Worm (Caenorhabditis elegans) whole organism, young adult: ENCODE results near the gene gldi-5.

Source experiments
- B0336.3 ChIP-seq: fragments of 200-800 bp; sonication (Bioruptor generic); IDR thresholded peaks from 2 replicates; pipeline ENCODE4 v1.3.6; 2022; ENCODE audit warnings: missing genetic modification characterization, missing compliant biosample characterization
- D2030.7 ChIP-seq: fragments of 200-800 bp; sonication (Bioruptor generic); IDR thresholded peaks from 2 replicates; pipeline ENCODE4 v1.3.6; 2022; ENCODE audit warnings: missing genetic modification reagents, missing genetic modification characterization, missing compliant biosample characterization
- F23B12.7 ChIP-seq: sonication (generic microtip); optimal IDR thresholded peaks from 2 replicates; lab custom pipeline; 2017; ENCODE audit warnings: missing genetic modification characterization, mild to moderate bottlenecking, missing compliant biosample characterization, antibody characterized with exemption, moderate library complexity; ENCODE audit not compliant: insufficient read depth
- F33H1.4 ChIP-seq: fragments of 200-800 bp; sonication (Bioruptor generic); IDR thresholded peaks from 2 replicates; pipeline ENCODE4 v1.3.6; 2022; ENCODE audit warnings: missing genetic modification reagents, missing genetic modification characterization, missing compliant biosample characterization
- F39B2.1 ChIP-seq: fragments of 200-800 bp; sonication (Bioruptor generic); IDR thresholded peaks from 2 replicates; pipeline ENCODE4 v1.3.6; 2022; ENCODE audit warnings: missing genetic modification reagents, missing genetic modification characterization, missing compliant biosample characterization
- ZK185.1 ChIP-seq: sonication (generic microtip); optimal IDR thresholded peaks from 2 replicates; lab custom pipeline; 2016; ENCODE audit warnings: mild to moderate bottlenecking, missing genetic modification characterization, missing compliant biosample characterization; ENCODE audit not compliant: poor library complexity, severe bottlenecking
- ama-1 ChIP-seq, 3 experiments: fragments of 150-350 bp in 1 of 3; sonication (generic microtip) in 2 of 3; optimal IDR thresholded peaks; 2 replicates each; lab custom pipeline; 2014 to 2018; ENCODE audit warnings: missing biosample characterization in 2 of 3, missing genetic modification characterization in 2 of 3, missing genetic modification reagents in 2 of 3
- attf-3 ChIP-seq: fragments of 200-800 bp; sonication (Bioruptor generic); conservative IDR thresholded peaks from 2 replicates; pipeline ENCODE4 v1.3.6; 2022; ENCODE audit warnings: missing genetic modification reagents, missing genetic modification characterization, missing compliant biosample characterization
- attf-5 ChIP-seq: fragments of 200-800 bp; sonication (Bioruptor generic); optimal IDR thresholded peaks from 2 replicates; lab custom pipeline; 2018; ENCODE audit warnings: mild to moderate bottlenecking, missing genetic modification characterization, missing compliant biosample characterization
- cebp-1 ChIP-seq, 2 experiments: fragments of 200-800 bp in 1 of 2; sonication (Bioruptor generic) in 1 of 2; sonication (generic microtip) in 1 of 2; IDR thresholded peaks in 1 of 2; optimal IDR thresholded peaks in 1 of 2; 2 replicates each; pipeline versions ENCODE4 v1.3.6 to Lab custom; 2017 to 2022; ENCODE audit warnings: missing compliant biosample characterization in 2 of 2, missing genetic modification characterization in 2 of 2, mild to moderate bottlenecking in 1 of 2, missing genetic modification reagents in 1 of 2, moderate library complexity in 1 of 2
- ceh-100 ChIP-seq: fragments of 200-800 bp; sonication (Bioruptor generic); IDR thresholded peaks from 2 replicates; pipeline ENCODE4 v1.3.6; 2022; ENCODE audit warnings: missing genetic modification reagents, missing genetic modification characterization, missing compliant biosample characterization
- ceh-27 ChIP-seq: fragments of 200-800 bp; sonication (Bioruptor generic); optimal IDR thresholded peaks from 2 replicates; lab custom pipeline; 2018; ENCODE audit warnings: mild to moderate bottlenecking, missing genetic modification characterization, moderate library complexity, missing compliant biosample characterization
- ceh-40 ChIP-seq: fragments of 200-800 bp; sonication (Bioruptor generic); IDR thresholded peaks from 2 replicates; pipeline ENCODE4 v1.3.6; 2022; ENCODE audit warnings: missing genetic modification characterization, missing compliant biosample characterization
- ceh-58 ChIP-seq: fragments of 200-800 bp; sonication (Bioruptor generic); IDR thresholded peaks from 2 replicates; pipeline ENCODE4 v1.3.6; 2022; ENCODE audit warnings: missing genetic modification characterization, missing compliant biosample characterization
- dpl-1 ChIP-seq: fragments of 150-350 bp; optimal IDR thresholded peaks from 2 replicates; lab custom pipeline; 2014; ENCODE audit warnings: missing biosample characterization, missing genetic modification reagents, missing genetic modification characterization
- efl-1 ChIP-seq: fragments of 150-350 bp; optimal IDR thresholded peaks from 2 replicates; lab custom pipeline; 2014; ENCODE audit warnings: missing biosample characterization, missing genetic modification reagents, missing genetic modification characterization
- egl-18 ChIP-seq: fragments of 200-800 bp; sonication (Bioruptor generic); IDR thresholded peaks from 2 replicates; pipeline ENCODE4 v1.3.6; 2022; ENCODE audit warnings: missing genetic modification reagents, missing genetic modification characterization, missing compliant biosample characterization
- ets-4 ChIP-seq: fragments of 200-800 bp; sonication (Bioruptor generic); optimal IDR thresholded peaks from 2 replicates; lab custom pipeline; 2018; ENCODE audit warnings: mild to moderate bottlenecking, missing genetic modification characterization, missing compliant biosample characterization
- gei-17 ChIP-seq: fragments of 200-800 bp; sonication (Bioruptor generic); optimal IDR thresholded peaks from 2 replicates; lab custom pipeline; 2018; ENCODE audit warnings: mild to moderate bottlenecking, missing genetic modification characterization, missing compliant biosample characterization
- hlh-12 ChIP-seq: sonication (generic microtip); optimal IDR thresholded peaks from 2 replicates; lab custom pipeline; 2016; ENCODE audit warnings: missing genetic modification characterization, missing compliant biosample characterization
- hmg-1.2 ChIP-seq: fragments of 200-800 bp; sonication (Bioruptor generic); IDR thresholded peaks from 2 replicates; pipeline ENCODE4 v1.3.6; 2022; ENCODE audit warnings: missing genetic modification reagents, missing genetic modification characterization, missing compliant biosample characterization
- lin-35 ChIP-seq, 3 experiments: fragments of 150-350 bp in 2 of 3; sonication (generic microtip) in 1 of 3; optimal IDR thresholded peaks; 2 replicates each; lab custom pipeline; 2014 to 2018; ENCODE audit warnings: missing biosample characterization in 3 of 3, missing genetic modification characterization in 3 of 3, missing genetic modification reagents in 3 of 3
- lin-40 ChIP-seq: sonication (generic microtip); optimal IDR thresholded peaks from 2 replicates; lab custom pipeline; 2016; ENCODE audit warnings: missing genetic modification characterization, mild to moderate bottlenecking, missing compliant biosample characterization, missing genotype, missing genetic modification reagents
- madf-6 ChIP-seq: fragments of 200-800 bp; sonication (Bioruptor generic); IDR thresholded peaks from 2 replicates; pipeline ENCODE4 v1.3.6; 2022; ENCODE audit warnings: missing genetic modification reagents, missing genetic modification characterization, missing compliant biosample characterization
- mcd-1 ChIP-seq: fragments of 200-800 bp; sonication (Bioruptor generic); IDR thresholded peaks from 2 replicates; pipeline ENCODE4 v1.3.6; 2022; ENCODE audit warnings: missing genetic modification reagents, missing genetic modification characterization, missing compliant biosample characterization
- mel-28 ChIP-seq: sonication (generic microtip); optimal IDR thresholded peaks from 2 replicates; lab custom pipeline; 2016; ENCODE audit warnings: borderline replicate concordance, mild to moderate bottlenecking, missing genetic modification characterization, missing compliant biosample characterization
- mes-4 ChIP-seq: sonication (generic microtip); optimal IDR thresholded peaks from 2 replicates; lab custom pipeline; 2016; ENCODE audit warnings: missing genotype, missing genetic modification characterization, missing compliant biosample characterization
- mxl-1 ChIP-seq: sonication (generic microtip); optimal IDR thresholded peaks from 2 replicates; lab custom pipeline; 2016; ENCODE audit warnings: missing genetic modification characterization, missing compliant biosample characterization
- nfyb-1 ChIP-seq: fragments of 200-800 bp; sonication (Bioruptor generic); IDR thresholded peaks from 2 replicates; pipeline ENCODE4 v1.3.6; 2022; ENCODE audit warnings: missing genetic modification reagents, missing genetic modification characterization, missing compliant biosample characterization
- nhr-120 ChIP-seq: fragments of 200-800 bp; sonication (Bioruptor generic); IDR thresholded peaks from 2 replicates; pipeline ENCODE4 v1.3.6; 2022; ENCODE audit warnings: missing genetic modification characterization, missing compliant biosample characterization
- rpc-1 ChIP-seq, 2 experiments: fragments of 150-350 bp in 1 of 2; sonication (generic microtip) in 1 of 2; optimal IDR thresholded peaks; 2 replicates each; lab custom pipeline; 2014 to 2018; ENCODE audit warnings: missing biosample characterization in 1 of 2, missing genetic modification characterization in 1 of 2, missing genetic modification reagents in 1 of 2, missing genotype in 1 of 2
- snpc-1.1 ChIP-seq: sonication (generic microtip); optimal IDR thresholded peaks from 2 replicates; lab custom pipeline; 2017; ENCODE audit warnings: missing genetic modification characterization, mild to moderate bottlenecking, missing compliant biosample characterization, antibody characterized with exemption, moderate library complexity, missing genotype, missing genetic modification reagents; ENCODE audit not compliant: insufficient read depth
- snpc-4 ChIP-seq, 5 experiments: fragments of 150-350 bp in 1 of 5; sonication (generic microtip) in 4 of 5; optimal IDR thresholded peaks; 2 replicates each; lab custom pipeline; 2014 to 2018; ENCODE audit warnings: missing genetic modification characterization in 5 of 5, missing biosample characterization in 3 of 5, antibody characterized with exemption in 2 of 5, mild to moderate bottlenecking in 2 of 5, missing compliant biosample characterization in 2 of 5, missing genotype in 2 of 5, moderate library complexity in 2 of 5, missing genetic modification reagents in 1 of 5
- somi-1 ChIP-seq: fragments of 200-800 bp; sonication (Bioruptor generic); optimal IDR thresholded peaks from 2 replicates; lab custom pipeline; 2018; ENCODE audit warnings: mild to moderate bottlenecking, missing genetic modification characterization, missing compliant biosample characterization
- ztf-25 ChIP-seq: fragments of 200-800 bp; sonication (Bioruptor generic); IDR thresholded peaks from 2 replicates; pipeline ENCODE4 v1.3.6; 2022; ENCODE audit warnings: missing genetic modification reagents, missing genetic modification characterization, missing compliant biosample characterization
- ztf-3 ChIP-seq: fragments of 200-800 bp; sonication (Bioruptor generic); optimal IDR thresholded peaks from 2 replicates; lab custom pipeline; 2018; ENCODE audit warnings: mild to moderate bottlenecking, missing genetic modification characterization, missing compliant biosample characterization

The gldi-5 gene

ce11 chrIII:3735509-3736255, 9.4 kb upstream of the gldi-5 start (continued):
- TF ChIP-seq attf-3 (GFP tag; lab: Robert Waterston, UW) (no peak), F39B2.1 (GFP tag; lab: Robert Waterston, UW) (no peak), F33H1.4 (peak; percentile 70), mel-28 (tag; lab: Kevin White, UChicago) (no peak), ztf-25 (no peak), snpc-4 (GFP tag; optimal IDR thresholded peaks at IDR 0.05; lab: Kevin White, UChicago) (no peak), snpc-4 (tag; optimal IDR thresholded peaks at IDR 0.05; lab: Kevin White, UChicago) (no peak), lin-40 (tag; lab: Kevin White, UChicago) (no peak), ceh-100 (GFP tag; lab: Robert Waterston, UW) (no peak), mxl-1 (tag; lab: Kevin White, UChicago) (no peak), nfyb-1 (GFP tag; lab: Robert Waterston, UW) (no peak), ets-4 (GFP tag; lab: Kevin White, UChicago) (no peak), gei-17 (GFP tag; lab: Kevin White, UChicago) (no peak), dpl-1 (GFP tag; lab: Kevin White, UChicago) (no peak), ceh-27 (no peak), D2030.7 (GFP tag; lab: Robert Waterston, UW) (0 out of 2 replicates have a peak, but pooled peaks have one; percentile 20), ceh-40 (GFP tag; lab: Robert Waterston, UW) (no peak)

ce11 chrIII:3734990-3735389, 8.7 kb upstream of the gldi-5 start, which contains the start of gene evl-18:
Gene evl-18, minus strand, starts transcription at chrIII:3735039.
- TF ChIP-seq mes-4 (tag; lab: Kevin White, UChicago) (no peak), egl-18 (GFP tag; lab: Robert Waterston, UW) (no peak), mcd-1 (GFP tag; lab: Robert Waterston, UW) (peak; percentile 69), efl-1 (GFP tag; lab: Kevin White, UChicago) (peak; percentile 38), B0336.3 (GFP tag; lab: Robert Waterston, UW) (no peak), lin-35 (GFP tag; optimal IDR thresholded peaks at IDR 0.05; lab: Kevin White, UChicago) (no peak), snpc-1.1 (tag; lab: Kevin White, UChicago) (no peak), hmg-1.2 (GFP tag; lab: Robert Waterston, UW) (no peak), somi-1 (no peak), ZK185.1 (tag; lab: Kevin White, UChicago) (no peak), ztf-25 (no peak)
- TF ChIP-seq, all 124 proteins: peak for 2

- no peak for TF ChIP-seq ama-1 (optimal IDR thresholded peaks at IDR 0.05; lab: Kevin White, UChicago)
- no peak for TF ChIP-seq ama-1 (GFP tag; optimal IDR thresholded peaks at IDR 0.05; lab: Kevin White, UChicago)
- peak; percentile 61; the same call in 1 of the 2 replicates for TF ChIP-seq hmg-1.2 (GFP tag; lab: Robert Waterston, UW)
- no peak for TF ChIP-seq hlh-12
- peak; percentile 7 for TF ChIP-seq attf-5 (GFP tag; lab: Kevin White, UChicago)
- TF ChIP-seq madf-6 (GFP tag; lab: Robert Waterston, UW) = 0 out of 2 replicates have a peak, but pooled peaks have one; percentile 12
These were observed 7.7 kb upstream of the gldi-5 start, which contains the start of gene F34D10.3 for ce11 chrIII:3734007-3734406. Gene F34D10.3, plus strand, starts transcription at chrIII:3734255.

ce11 chrIII:3730475-3730874, 4.2 kb upstream of the gldi-5 start, which contains the start of gene F34D10.8:
Gene F34D10.8, plus strand, starts transcription at chrIII:3730775.
- TF ChIP-seq efl-1 (GFP tag; lab: Kevin White, UChicago) = no peak
- TF ChIP-seq F23B12.7 (tag; lab: Kevin White, UChicago) = no peak
- TF ChIP-seq nhr-120 (GFP tag; lab: Robert Waterston, UW) = no peak
- TF ChIP-seq ceh-58 (GFP tag; lab: Robert Waterston, UW) = no peak
- no peak for TF ChIP-seq B0336.3 (GFP tag; lab: Robert Waterston, UW)
- TF ChIP-seq ztf-3 (GFP tag; lab: Kevin White, UChicago) = no peak
- TF ChIP-seq madf-6 (GFP tag; lab: Robert Waterston, UW) = no peak
- no peak for TF ChIP-seq cebp-1 (GFP tag; IDR thresholded peaks at IDR 0.05; lab: Robert Waterston, UW)
- TF ChIP-seq cebp-1 (tag; optimal IDR thresholded peaks at IDR 0.05; lab: Kevin White, UChicago) = no peak
- TF ChIP-seq rpc-1 (optimal IDR thresholded peaks at IDR 0.05; lab: Kevin White, UChicago) = no peak
- TF ChIP-seq rpc-1 (tag; optimal IDR thresholded peaks at IDR 0.05; lab: Kevin White, UChicago) = no peak
- TF ChIP-seq, all 124 proteins: peak for 0
